Worm (Caenorhabditis elegans) whole organism, L1 larva: ENCODE results near the gene C13B4.1.

Experiments used
- C04F5.9 ChIP-seq: sonication (generic microtip); optimal IDR thresholded peaks from 2 replicates; lab custom pipeline; 2016; ENCODE audit warnings: missing genetic modification characterization, missing compliant biosample characterization
- C16A3.4 ChIP-seq: fragments of 150-350 bp; optimal IDR thresholded peaks from 2 replicates; lab custom pipeline; 2014; ENCODE audit warnings: missing biosample characterization, missing genetic modification characterization
- F16B12.6 ChIP-seq: fragments of 150-350 bp; optimal IDR thresholded peaks from 2 replicates; lab custom pipeline; 2014; ENCODE audit warnings: missing biosample characterization, missing genetic modification characterization
- aly-2 ChIP-seq: fragments of 150-350 bp; optimal IDR thresholded peaks from 2 replicates; lab custom pipeline; 2014; ENCODE audit warnings: missing biosample characterization, missing genetic modification characterization
- blmp-1 ChIP-seq: fragments of 150-350 bp; optimal IDR thresholded peaks from 2 replicates; lab custom pipeline; 2014; ENCODE audit warnings: missing biosample characterization, missing genetic modification characterization
- ceh-63 ChIP-seq: fragments of 200-800 bp; sonication (Bioruptor generic); optimal IDR thresholded peaks from 2 replicates; lab custom pipeline; 2018; ENCODE audit warnings: mild to moderate bottlenecking, missing genetic modification characterization, missing compliant biosample characterization
- ceh-82 ChIP-seq, 3 experiments: fragments of 150-350 bp in 1 of 3; sonication (generic microtip) in 2 of 3; optimal IDR thresholded peaks; 2 replicates each; lab custom pipeline; 2014 to 2017; ENCODE audit warnings: missing biosample characterization in 3 of 3, missing genetic modification characterization in 3 of 3
- ceh-88 ChIP-seq: fragments of 200-800 bp; sonication (Bioruptor generic); IDR thresholded peaks from 2 replicates; pipeline ENCODE4 v1.3.6; 2022; ENCODE audit warnings: missing genetic modification characterization, missing compliant biosample characterization
- ces-1 ChIP-seq: fragments of 150-350 bp; optimal IDR thresholded peaks from 2 replicates; lab custom pipeline; 2014; ENCODE audit warnings: missing biosample characterization, missing genetic modification reagents, missing genetic modification characterization
- dpl-1 ChIP-seq, 3 experiments: fragments of 150-350 bp in 2 of 3; sonication (generic microtip) in 1 of 3; optimal IDR thresholded peaks; 2 replicates each; lab custom pipeline; 2014 to 2017; ENCODE audit warnings: missing biosample characterization in 3 of 3, missing genetic modification characterization in 3 of 3, missing genetic modification reagents in 3 of 3
- efl-3 ChIP-seq: fragments of 200-800 bp; sonication (Bioruptor generic); optimal IDR thresholded peaks from 2 replicates; lab custom pipeline; 2018; ENCODE audit warnings: mild to moderate bottlenecking, missing genetic modification characterization, missing compliant biosample characterization
- elt-2 ChIP-seq: sonication (generic microtip); optimal IDR thresholded peaks from 2 replicates; lab custom pipeline; 2016; ENCODE audit warnings: missing genetic modification characterization, mild to moderate bottlenecking, inconsistent platforms, missing compliant biosample characterization, missing genetic modification reagents
- elt-3 ChIP-seq, 6 experiments: fragments of 150-350 bp in 1 of 6; sonication (generic microtip); optimal IDR thresholded peaks; 2 replicates each; lab custom pipeline; 2017 to 2018; ENCODE audit warnings: missing biosample characterization in 6 of 6, missing genetic modification characterization in 6 of 6, inconsistent platforms in 1 of 6
- ets-5 ChIP-seq: fragments of 200-800 bp; sonication (Bioruptor generic); IDR thresholded peaks from 2 replicates; pipeline ENCODE4 v1.3.6; 2022; ENCODE audit warnings: missing genetic modification characterization, missing compliant biosample characterization
- fkh-8 ChIP-seq: sonication (generic microtip); optimal IDR thresholded peaks from 2 replicates; lab custom pipeline; 2016; ENCODE audit warnings: mild to moderate bottlenecking, missing genetic modification characterization, missing compliant biosample characterization
- grh-1 ChIP-seq: fragments of 200-800 bp; sonication (Bioruptor generic); IDR thresholded peaks from 2 replicates; pipeline ENCODE4 v1.3.6; 2022; ENCODE audit warnings: missing genetic modification reagents, missing genetic modification characterization, missing compliant biosample characterization
- hlh-17 ChIP-seq: fragments of 200-800 bp; sonication (Bioruptor generic); optimal IDR thresholded peaks from 2 replicates; lab custom pipeline; 2018; ENCODE audit warnings: missing genetic modification characterization, mild to moderate bottlenecking, missing compliant biosample characterization, moderate library complexity, borderline replicate concordance
- hpl-2 ChIP-seq: fragments of 150-350 bp; optimal IDR thresholded peaks from 2 replicates; lab custom pipeline; 2014; ENCODE audit warnings: missing biosample characterization, missing genetic modification reagents, missing genetic modification characterization
- jun-1 ChIP-seq: fragments of 150-350 bp; optimal IDR thresholded peaks from 2 replicates; lab custom pipeline; 2014; ENCODE audit warnings: missing biosample characterization, missing genetic modification reagents, missing genetic modification characterization
- lin-13 ChIP-seq: fragments of 150-350 bp; optimal IDR thresholded peaks from 2 replicates; lab custom pipeline; 2014; ENCODE audit warnings: missing biosample characterization, missing genetic modification reagents, missing genetic modification characterization
- lin-14 ChIP-seq: fragments of 200-800 bp; sonication (Bioruptor generic); optimal IDR thresholded peaks from 2 replicates; lab custom pipeline; 2018; ENCODE audit warnings: mild to moderate bottlenecking, missing genetic modification characterization, moderate library complexity, missing compliant biosample characterization
- lin-15B ChIP-seq: fragments of 150-350 bp; sonication (generic microtip); optimal IDR thresholded peaks from 3 replicates; lab custom pipeline; 2014; ENCODE audit warnings: missing biosample characterization, missing genetic modification characterization
- lin-35 ChIP-seq, 2 experiments: fragments of 150-350 bp; optimal IDR thresholded peaks; 2 replicates each; lab custom pipeline; 2014; ENCODE audit warnings: missing biosample characterization in 2 of 2, missing genetic modification characterization in 2 of 2, missing genetic modification reagents in 2 of 2
- lin-39 ChIP-seq: fragments of 150-350 bp; optimal IDR thresholded peaks from 2 replicates; lab custom pipeline; 2014; ENCODE audit warnings: missing biosample characterization, missing genetic modification reagents, missing genetic modification characterization
- lsy-2 ChIP-seq, 2 experiments: fragments of 150-350 bp; optimal IDR thresholded peaks; 2 replicates each; lab custom pipeline; 2014; ENCODE audit warnings: missing biosample characterization in 2 of 2, missing genetic modification characterization in 2 of 2
- mab-9 ChIP-seq: fragments of 200-800 bp; sonication (Bioruptor generic); IDR thresholded peaks from 2 replicates; pipeline ENCODE4 v1.3.6; 2022; ENCODE audit warnings: missing genetic modification reagents, missing genetic modification characterization, missing compliant biosample characterization
- mep-1 ChIP-seq: fragments of 150-350 bp; optimal IDR thresholded peaks from 2 replicates; lab custom pipeline; 2014; ENCODE audit warnings: missing biosample characterization, missing genetic modification characterization
- nhr-12 ChIP-seq: sonication (generic microtip); optimal IDR thresholded peaks from 2 replicates; lab custom pipeline; 2017; ENCODE audit warnings: missing biosample characterization, missing genetic modification characterization
- nhr-19 ChIP-seq: fragments of 200-800 bp; sonication (Bioruptor generic); conservative IDR thresholded peaks from 2 replicates; pipeline ENCODE4 v1.3.6; 2022; ENCODE audit warnings: missing genetic modification characterization, missing compliant biosample characterization
- nhr-20 ChIP-seq: sonication (generic microtip); optimal IDR thresholded peaks from 2 replicates; lab custom pipeline; 2016; ENCODE audit warnings: mild to moderate bottlenecking, missing genetic modification characterization, missing compliant biosample characterization
- nhr-28 ChIP-seq: fragments of 150-350 bp; optimal IDR thresholded peaks from 2 replicates; lab custom pipeline; 2014; ENCODE audit warnings: missing biosample characterization, missing genetic modification characterization
- nhr-47 ChIP-seq: sonication (generic microtip); optimal IDR thresholded peaks from 2 replicates; lab custom pipeline; 2016; ENCODE audit warnings: mild to moderate bottlenecking, missing genetic modification characterization, moderate library complexity, missing compliant biosample characterization
- nhr-71 ChIP-seq: sonication (generic microtip); optimal IDR thresholded peaks from 2 replicates; lab custom pipeline; 2016; ENCODE audit warnings: mild to moderate bottlenecking, missing genetic modification characterization, moderate library complexity, missing compliant biosample characterization
- nhr-76 ChIP-seq: sonication (generic microtip); optimal IDR thresholded peaks from 2 replicates; lab custom pipeline; 2017; ENCODE audit warnings: missing biosample characterization, missing genetic modification characterization
- nhr-85 ChIP-seq: sonication (generic microtip); peaks from one replicate; lab custom pipeline; 2016; ENCODE audit warnings: missing genetic modification characterization, inconsistent platforms, missing compliant biosample characterization
- pqm-1 ChIP-seq: sonication (generic microtip); optimal IDR thresholded peaks from 3 replicates; lab custom pipeline; 2017; ENCODE audit warnings: missing biosample characterization, missing genetic modification characterization
- skn-1 ChIP-seq: fragments of 150-350 bp; optimal IDR thresholded peaks from 2 replicates; lab custom pipeline; 2014; ENCODE audit warnings: missing biosample characterization, missing genetic modification characterization
- snpc-4 ChIP-seq: fragments of 150-350 bp; optimal IDR thresholded peaks from 2 replicates; lab custom pipeline; 2014; ENCODE audit warnings: missing biosample characterization, missing genetic modification characterization
- snu-23 ChIP-seq: sonication (generic microtip); optimal IDR thresholded peaks from 2 replicates; lab custom pipeline; 2016; ENCODE audit warnings: missing genetic modification characterization, missing compliant biosample characterization
- sox-4 ChIP-seq: sonication (generic microtip); optimal IDR thresholded peaks from 2 replicates; lab custom pipeline; 2016; ENCODE audit warnings: missing genetic modification characterization, missing compliant biosample characterization
- sptf-1 ChIP-seq: fragments of 150-350 bp; optimal IDR thresholded peaks from 2 replicates; lab custom pipeline; 2014; ENCODE audit warnings: missing biosample characterization, missing genetic modification characterization
- swsn-7 ChIP-seq: sonication (generic microtip); optimal IDR thresholded peaks from 2 replicates; lab custom pipeline; 2016; ENCODE audit warnings: missing genetic modification characterization, missing compliant biosample characterization
- tlp-1 ChIP-seq: fragments of 150-350 bp; optimal IDR thresholded peaks from 2 replicates; lab custom pipeline; 2014; ENCODE audit warnings: missing biosample characterization, missing genetic modification characterization
- unc-130 ChIP-seq: fragments of 150-350 bp; optimal IDR thresholded peaks from 2 replicates; lab custom pipeline; 2017; ENCODE audit warnings: missing biosample characterization, missing genetic modification characterization, inconsistent platforms
- unc-86 ChIP-seq: sonication (generic microtip); optimal IDR thresholded peaks from 2 replicates; lab custom pipeline; 2016; ENCODE audit warnings: missing genetic modification characterization, missing compliant biosample characterization
- zip-4 ChIP-seq: fragments of 200-800 bp; sonication (Bioruptor generic); optimal IDR thresholded peaks from 2 replicates; lab custom pipeline; 2018; ENCODE audit warnings: mild to moderate bottlenecking, missing genetic modification characterization, moderate library complexity, missing compliant biosample characterization
- ztf-4 ChIP-seq: fragments of 150-350 bp; optimal IDR thresholded peaks from 2 replicates; lab custom pipeline; 2014; ENCODE audit warnings: missing biosample characterization, missing genetic modification characterization

C13B4.1 gene

ce11 chrII:14501447-14501846, 22.0 kb upstream of the C13B4.1 start, which contains the start of gene K10H10.5:
Gene K10H10.5, plus strand, starts transcription at chrII:14501747.
- TF ChIP-seq ces-1 (GFP tag; lab: Kevin White, UChicago): no peak

DNA sequence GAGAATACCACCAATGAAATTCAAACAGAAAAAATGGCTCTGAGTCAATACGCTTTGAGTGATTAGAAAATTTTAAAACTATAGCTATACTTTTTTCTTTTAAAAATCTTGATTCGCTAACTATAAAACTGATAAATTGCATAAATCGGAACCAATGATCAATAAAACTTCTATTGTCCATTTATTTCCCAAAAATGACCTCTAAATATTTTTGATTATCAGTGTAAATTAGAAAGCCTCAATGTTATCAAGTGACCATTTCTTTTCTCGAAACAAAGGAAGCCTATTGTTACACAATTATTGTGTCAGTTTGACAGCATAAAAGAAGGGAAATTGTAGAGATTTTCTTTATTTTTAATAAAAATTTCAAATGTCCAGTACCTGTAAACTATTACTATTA, 20.7 kb upstream of the C13B4.1 start, which contains the start of gene K10H10.4:
Gene K10H10.4 (plus strand): TSS at position 301 of the 400 bp plus-strand sequence.
- TF ChIP-seq hpl-2 (GFP tag; lab: Kevin White, UChicago) (no peak), hlh-17 (GFP tag; lab: Kevin White, UChicago) (no peak), aly-2 (tag; lab: Kevin White, UChicago) (no peak), nhr-19 (GFP tag; lab: Robert Waterston, UW) (no peak), C04F5.9 (tag; lab: Kevin White, UChicago) (no peak), snpc-4 (tag; lab: Kevin White, UChicago) (no peak), grh-1 (no peak), lin-39 (tag; lab: Kevin White, UChicago) (no peak), zip-4 (no peak), ztf-4 (tag; lab: Kevin White, UChicago) (no peak), ceh-63 (no peak), swsn-7 (tag; lab: Kevin White, UChicago) (no peak), tlp-1 (tag; lab: Kevin White, UChicago) (no peak)
- TF ChIP-seq, all 84 proteins: peak for 0

DNA sequence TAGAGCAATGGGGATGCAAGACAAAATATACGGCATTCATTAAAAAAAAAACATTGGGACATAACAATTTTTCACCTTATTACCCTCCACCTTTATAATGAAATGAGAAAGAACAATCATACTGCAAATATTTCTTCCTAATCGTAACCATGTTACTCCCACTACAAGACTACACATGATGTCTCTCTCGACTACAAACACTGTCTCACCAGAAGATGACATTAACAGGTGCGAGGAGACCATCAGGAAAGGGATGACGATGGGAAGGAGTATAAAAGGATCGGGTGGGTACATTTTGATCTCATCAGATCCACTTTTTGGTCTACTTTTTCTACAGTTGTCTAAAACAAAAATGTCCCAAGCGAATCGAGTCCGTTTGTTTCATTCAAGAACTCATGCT, 18.4 kb upstream of the C13B4.1 start, which contains the start of gene dhs-8:
Gene dhs-8 (plus strand): TSS at position 179 of the 400 bp plus-strand sequence.
- TF ChIP-seq lin-35 (GFP tag; optimal IDR thresholded peaks at IDR 0.05; lab: Kevin White, UChicago): peak; percentile 13 to 21
- TF ChIP-seq nhr-19 (GFP tag; lab: Robert Waterston, UW): 0 out of 2 replicates have a peak, but pooled peaks have one; percentile 3
- TF ChIP-seq blmp-1: peak; percentile 43
- no peak for TF ChIP-seq ets-5 (GFP tag; lab: Robert Waterston, UW)
- TF ChIP-seq sptf-1 (tag; lab: Kevin White, UChicago): no peak
- TF ChIP-seq elt-2 (tag; lab: Kevin White, UChicago): no peak
- TF ChIP-seq nhr-28 (tag; lab: Kevin White, UChicago): no peak
- no peak for TF ChIP-seq ceh-63
- no peak for TF ChIP-seq nhr-12 (tag; lab: Kevin White, UChicago)
- TF ChIP-seq mep-1 (tag; lab: Kevin White, UChicago): peak; percentile 35
- TF ChIP-seq skn-1: peak; percentile 87
- no peak for TF ChIP-seq ceh-82 (tag; optimal IDR thresholded peaks at IDR 0.05; lab: Kevin White, UChicago)
- no peak for TF ChIP-seq efl-3 (GFP tag; lab: Kevin White, UChicago)
- no peak for TF ChIP-seq pqm-1
- peak; percentile 47 for TF ChIP-seq nhr-85
- TF ChIP-seq dpl-1 (GFP tag; optimal IDR thresholded peaks at IDR 0.05; lab: Kevin White, UChicago): no peak
- TF ChIP-seq nhr-20: peak; percentile 67
- no peak for TF ChIP-seq grh-1
- no peak for TF ChIP-seq aly-2 (tag; lab: Kevin White, UChicago)
- no peak for TF ChIP-seq C04F5.9 (tag; lab: Kevin White, UChicago)
- no peak for TF ChIP-seq nhr-47 (tag; lab: Kevin White, UChicago)
- no peak for TF ChIP-seq zip-4
- TF ChIP-seq elt-3 (tag; optimal IDR thresholded peaks at IDR 0.05; lab: Kevin White, UChicago): peak in 2 of 6 experiments; percentile 19 to 26
- peak; percentile 41 for TF ChIP-seq snu-23

- no peak for TF ChIP-seq sptf-1 (tag; lab: Kevin White, UChicago)
- peak; percentile 7 for TF ChIP-seq C04F5.9 (tag; lab: Kevin White, UChicago)
- TF ChIP-seq lin-13 (GFP tag; lab: Kevin White, UChicago): peak; percentile 32
- TF ChIP-seq pqm-1: peak; percentile 7
- peak; percentile 26 to 56 (median 48) for TF ChIP-seq ceh-82 (tag; optimal IDR thresholded peaks at IDR 0.05; lab: Kevin White, UChicago)
- peak; percentile 78 for TF ChIP-seq unc-130 (tag; lab: Kevin White, UChicago)
- peak; percentile 33 for TF ChIP-seq unc-86
- TF ChIP-seq mab-9: no peak
- TF ChIP-seq fkh-8 (tag; lab: Kevin White, UChicago): peak; percentile 39
- peak; percentile 54 for TF ChIP-seq ceh-88
- peak; percentile 56 for TF ChIP-seq jun-1 (tag; lab: Kevin White, UChicago)
- peak; percentile 86 for TF ChIP-seq nhr-71 (tag; lab: Kevin White, UChicago)
- peak; percentile 67 to 92 for TF ChIP-seq lsy-2 (tag; optimal IDR thresholded peaks at IDR 0.05; lab: Kevin White, UChicago)
- TF ChIP-seq sox-4 (tag; lab: Kevin White, UChicago): peak; percentile 24
- peak; percentile 82 for TF ChIP-seq mep-1 (tag; lab: Kevin White, UChicago)
- peak; percentile 93 for TF ChIP-seq C16A3.4 (tag; lab: Kevin White, UChicago)
- TF ChIP-seq nhr-76 (tag; lab: Kevin White, UChicago): no peak
- TF ChIP-seq lin-15B: no peak
- peak; percentile 79 for TF ChIP-seq nhr-19 (GFP tag; lab: Robert Waterston, UW)
- peak; percentile 72 for TF ChIP-seq hpl-2 (GFP tag; lab: Kevin White, UChicago)
- peak; percentile 69 for TF ChIP-seq lin-14 (GFP tag; lab: Kevin White, UChicago)
- peak; percentile 66 for TF ChIP-seq aly-2 (tag; lab: Kevin White, UChicago)
- TF ChIP-seq F16B12.6 (tag; lab: Kevin White, UChicago): peak; percentile 50
These were observed 17.4 kb upstream of the C13B4.1 start for ce11 chrII:14496809-14497208.
